Worm (Caenorhabditis elegans): ENCODE data around the gene srh-23.
A peak's percentile ranks its signal among the peaks of the same experiment; 100 is the strongest.

The srh-23 gene

DNA sequence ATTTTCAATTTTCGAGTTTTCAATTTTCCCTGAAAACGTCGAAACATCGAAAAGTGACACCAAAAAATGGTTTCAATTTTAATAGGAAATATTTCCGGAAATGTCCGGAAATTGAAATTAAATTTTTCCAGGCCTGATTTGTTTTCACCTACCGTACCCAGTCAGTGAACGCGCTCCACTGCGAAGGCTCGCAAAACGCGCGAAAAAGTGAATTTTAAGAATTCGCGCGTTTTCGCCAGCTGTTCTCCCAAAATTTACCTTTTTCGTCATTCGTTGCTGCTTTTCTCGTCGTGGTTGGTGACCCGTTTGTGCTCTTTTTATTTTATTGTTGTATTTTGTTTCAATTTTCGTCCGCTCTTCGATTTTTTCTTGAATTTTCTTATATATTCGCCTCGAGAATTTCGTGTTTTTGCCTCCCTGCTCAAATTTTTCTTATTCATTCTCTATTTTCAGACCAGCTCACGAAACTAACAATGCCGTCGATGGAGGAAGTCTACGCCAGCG is 30.9 kb upstream of the srh-23 start, which contains the start of gene T19H12.2:
T19H12.2 (plus strand) TSS at position 454 of the 504 bp plus-strand sequence.
- TF ChIP-seq snpc-1.2 (GFP tag; IDR thresholded peaks at IDR 0.05) (peak; percentile 78), aly-2 (tag; optimal IDR thresholded peaks at IDR 0.05) (no peak), F49E8.2 (tag; optimal IDR thresholded peaks at IDR 0.05; ENCODE audit: borderline replicate concordance) (peak; percentile 85), Y48G9A.11 (GFP tag; IDR thresholded peaks at IDR 0.05) (peak; percentile 87), vab-7 (GFP tag; IDR thresholded peaks at IDR 0.05) (peak; percentile 18; the same call in 1 of the 2 replicates), Y5F2A.4 (GFP tag; optimal IDR thresholded peaks at IDR 0.05) (no peak), lin-38 (GFP tag; IDR thresholded peaks at IDR 0.05) (peak; percentile 98), lin-13 (GFP tag; optimal IDR thresholded peaks at IDR 0.05) (peak; percentile 32), unc-130 (GFP tag; optimal IDR thresholded peaks at IDR 0.05) (peak; percentile 91), saeg-2 (GFP tag; IDR thresholded peaks at IDR 0.05) (no peak)

DNA sequence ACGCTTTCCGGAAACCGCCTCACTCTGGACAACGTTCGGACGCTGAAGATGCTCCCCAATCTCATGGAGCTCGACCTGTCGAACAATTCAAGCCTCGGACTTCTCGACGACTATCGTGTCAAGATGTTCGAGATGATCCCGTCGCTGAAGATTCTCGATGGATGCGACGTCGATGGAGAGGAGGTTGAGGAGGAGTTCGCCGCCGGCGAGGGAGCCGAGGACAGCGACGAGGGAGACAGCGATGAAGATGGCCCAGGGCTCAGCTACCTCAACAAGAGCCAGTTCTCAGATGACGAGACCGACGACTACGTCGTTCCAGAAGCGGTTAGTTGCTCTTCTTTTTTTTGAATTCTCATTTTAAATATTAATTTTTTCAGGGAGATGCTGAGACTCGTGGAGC is 30.1 kb upstream of the srh-23 start:
- TF ChIP-seq zfp-3 (GFP tag; conservative IDR thresholded peaks at IDR 0.05) (no peak), set-16 (GFP tag; IDR thresholded peaks at IDR 0.05) (peak; percentile 86)

DNA sequence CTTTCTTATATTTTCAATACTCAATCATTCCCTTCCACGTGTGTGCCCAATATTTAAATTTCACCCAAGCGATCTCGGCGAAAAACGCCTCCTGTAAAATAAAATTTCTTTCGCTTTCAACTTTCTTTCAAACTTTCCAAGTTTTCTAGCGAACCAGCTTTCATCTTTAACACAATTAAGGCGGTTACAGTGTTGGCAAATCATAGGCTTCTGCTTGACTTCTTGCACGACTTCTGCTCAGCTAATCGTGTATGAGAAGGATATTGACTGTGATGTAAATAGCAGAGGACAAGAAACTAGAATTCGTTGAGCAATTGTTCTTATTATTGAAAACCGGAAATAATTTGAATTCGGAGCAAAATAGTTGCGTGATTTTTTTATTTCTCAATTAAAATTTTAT is 29.6 kb upstream of the srh-23 start:
- TF ChIP-seq lin-38 (GFP tag; IDR thresholded peaks at IDR 0.05), result peak; percentile 60
- TF ChIP-seq php-3 (GFP tag; IDR thresholded peaks at IDR 0.05), result no peak
- no peak for TF ChIP-seq lin-1 (GFP tag; IDR thresholded peaks at IDR 0.05)
- TF ChIP-seq mep-1 (tag; optimal IDR thresholded peaks at IDR 0.05), result no peak
- no peak for TF ChIP-seq cey-2 (tag; optimal IDR thresholded peaks at IDR 0.05; ENCODE audit: borderline replicate concordance, insufficient read depth)
- TF ChIP-seq T26A8.4 (GFP tag; IDR thresholded peaks at IDR 0.05), result no peak
- peak; percentile 26 for TF ChIP-seq unc-130 (GFP tag; optimal IDR thresholded peaks at IDR 0.05)
- no peak for TF ChIP-seq skn-1 (tag; optimal IDR thresholded peaks at IDR 0.05)
- no peak for TF ChIP-seq nhr-28 (tag; optimal IDR thresholded peaks at IDR 0.05)
- no peak for TF ChIP-seq nhr-77 (tag; optimal IDR thresholded peaks at IDR 0.05)
- no peak for TF ChIP-seq ZK546.5 (tag; optimal IDR thresholded peaks at IDR 0.05)
- TF ChIP-seq dmd-6 (GFP tag; IDR thresholded peaks at IDR 0.05), result no peak
- no peak for TF ChIP-seq nhr-11 (tag; optimal IDR thresholded peaks at IDR 0.05)
- no peak for TF ChIP-seq mxl-2 (GFP tag; conservative IDR thresholded peaks at IDR 0.05)
- TF ChIP-seq nhr-48 (tag; optimal IDR thresholded peaks at IDR 0.05), result no peak
- TF ChIP-seq F49E8.2 (tag; optimal IDR thresholded peaks at IDR 0.05; ENCODE audit: borderline replicate concordance), result peak; percentile 30
- TF ChIP-seq snpc-1.2 (GFP tag; IDR thresholded peaks at IDR 0.05), result no peak
- TF ChIP-seq ctbp-1 (GFP tag; IDR thresholded peaks at IDR 0.05), result no peak
- no peak for TF ChIP-seq nhr-41 (GFP tag; IDR thresholded peaks at IDR 0.05)
- no peak for TF ChIP-seq egl-27 (tag; optimal IDR thresholded peaks at IDR 0.05)
- no peak for TF ChIP-seq pqm-1 (tag; optimal IDR thresholded peaks at IDR 0.05)
- no peak for TF ChIP-seq lim-7 (GFP tag; IDR thresholded peaks at IDR 0.05)
- no peak for TF ChIP-seq saeg-2 (GFP tag; IDR thresholded peaks at IDR 0.05)
- no peak for TF ChIP-seq dve-1 (tag; optimal IDR thresholded peaks at IDR 0.05; ENCODE audit: insufficient read depth)
- TF ChIP-seq ceh-82 (tag; optimal IDR thresholded peaks at IDR 0.05), result no peak

DNA sequence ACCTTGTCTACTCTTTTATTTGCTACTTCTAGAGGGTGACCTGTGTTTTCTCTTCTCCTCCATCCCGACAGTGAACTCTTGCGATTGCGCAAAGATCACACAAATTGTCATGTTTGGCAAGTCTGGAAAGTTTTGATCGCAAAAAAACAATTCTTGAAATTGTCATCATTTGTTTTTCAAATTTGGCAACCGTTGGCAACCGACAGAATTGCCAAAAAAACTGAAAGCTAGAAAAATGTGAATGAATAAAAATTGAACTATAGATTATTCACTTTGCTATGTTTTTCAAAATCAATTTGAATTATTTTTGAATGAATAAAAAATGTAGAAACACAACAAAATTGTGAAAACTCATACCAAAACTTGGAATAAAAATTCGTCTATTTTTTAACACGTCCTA is 25.9 kb upstream of the srh-23 start, which contains the start of gene ugt-11:
ugt-11 (minus strand) TSS at position 101 of the 400 bp plus-strand sequence.
- peak; percentile 21 for TF ChIP-seq aha-1 (tag)
- no peak for TF ChIP-seq F26F4.8 (GFP tag; conservative IDR thresholded peaks at IDR 0.05)
- TF ChIP-seq rbr-2 (tag; optimal IDR thresholded peaks at IDR 0.05), result no peak
- TF ChIP-seq arid-1 (GFP tag; conservative IDR thresholded peaks at IDR 0.05), result no peak
